Fruit fly (Drosophila melanogaster) whole organism, prepupa: Measurements from ENCODE around the gene CG10357.

Experiments
- CG10669 ChIP-seq: fragments of 200-800 bp; sonication (Bioruptor generic); optimal IDR thresholded peaks from 3 replicates; lab custom pipeline; 2018; ENCODE audit warnings: missing biosample characterization, mild to moderate bottlenecking, missing genetic modification characterization, moderate library complexity
- CG11902 ChIP-seq: fragments of 200-800 bp; sonication (Bioruptor generic); optimal IDR thresholded peaks from 3 replicates; lab custom pipeline; 2016; ENCODE audit warnings: missing biosample characterization, missing genetic modification characterization
- CG15336 ChIP-seq: fragments of 200-800 bp; sonication (Bioruptor generic); IDR thresholded peaks from 2 replicates; pipeline ENCODE4 v1.3.6; 2022; ENCODE audit warnings: missing biosample characterization, missing genetic modification characterization
- CG1621 ChIP-seq: fragments of 200-800 bp; sonication (Bioruptor generic); optimal IDR thresholded peaks from 3 replicates; lab custom pipeline; 2018; ENCODE audit warnings: missing biosample characterization, mild to moderate bottlenecking, missing genetic modification characterization
- CG16779 ChIP-seq: fragments of 200-800 bp; sonication (Bioruptor generic); optimal IDR thresholded peaks from 3 replicates; lab custom pipeline; 2017; ENCODE audit warnings: missing biosample characterization, mild to moderate bottlenecking, missing genetic modification characterization
- CG3032 ChIP-seq: fragments of 200-800 bp; optimal IDR thresholded peaks from 2 replicates; lab custom pipeline; 2019; ENCODE audit warnings: missing biosample characterization, mild to moderate bottlenecking, missing genetic modification characterization, moderate library complexity
- CG31627 ChIP-seq: fragments of 200-800 bp; sonication (Bioruptor generic); optimal IDR thresholded peaks from 3 replicates; lab custom pipeline; 2016; ENCODE audit warnings: missing biosample characterization, missing genetic modification characterization
- CG32006 ChIP-seq: fragments of 200-800 bp; sonication (Bioruptor generic); optimal IDR thresholded peaks from 3 replicates; lab custom pipeline; 2017; ENCODE audit warnings: missing biosample characterization, mild to moderate bottlenecking, missing genetic modification characterization
- CG34406 ChIP-seq: fragments of 200-800 bp; sonication (Bioruptor generic); optimal IDR thresholded peaks from 3 replicates; lab custom pipeline; 2016; ENCODE audit warnings: missing biosample characterization, missing genetic modification characterization
- CG4318 ChIP-seq: fragments of 200-800 bp; sonication (Bioruptor generic); optimal IDR thresholded peaks from 3 replicates; lab custom pipeline; 2017; ENCODE audit warnings: missing biosample characterization, mild to moderate bottlenecking, missing genetic modification characterization
- CG6163 ChIP-seq: fragments of 200-800 bp; sonication (Bioruptor generic); IDR thresholded peaks from 3 replicates; pipeline ENCODE4 v1.3.6; 2022; ENCODE audit warnings: missing biosample characterization, missing genetic modification characterization
- CG6276 ChIP-seq: fragments of 200-800 bp; sonication (Bioruptor generic); optimal IDR thresholded peaks from 2 replicates; lab custom pipeline; 2017; ENCODE audit warnings: missing biosample characterization, mild to moderate bottlenecking, missing genetic modification characterization
- CG6792 ChIP-seq: fragments of 200-800 bp; sonication (Bioruptor generic); optimal IDR thresholded peaks from 3 replicates; lab custom pipeline; 2016; ENCODE audit warnings: missing biosample characterization, missing genetic modification characterization
- CG6808 ChIP-seq: fragments of 200-800 bp; sonication (Bioruptor generic); optimal IDR thresholded peaks from 3 replicates; lab custom pipeline; 2017; ENCODE audit warnings: missing biosample characterization, missing genetic modification characterization, mild to moderate bottlenecking, moderate library complexity, missing genetic modification reagents
- CG6854 ChIP-seq: fragments of 200-800 bp; sonication (Bioruptor generic); optimal IDR thresholded peaks from 2 replicates; lab custom pipeline; 2017; ENCODE audit warnings: missing biosample characterization, mild to moderate bottlenecking, missing genetic modification characterization
- CG7368 ChIP-seq: fragments of 200-800 bp; sonication (Bioruptor generic); optimal IDR thresholded peaks from 3 replicates; lab custom pipeline; 2016; ENCODE audit warnings: missing biosample characterization, missing genetic modification characterization
- CG8119 ChIP-seq: fragments of 200-800 bp; sonication (Bioruptor generic); IDR thresholded peaks from 3 replicates; pipeline ENCODE4 v1.3.6; 2022; ENCODE audit warnings: missing biosample characterization, missing genetic modification characterization
- CG8319 ChIP-seq: fragments of 200-800 bp; sonication (Bioruptor generic); optimal IDR thresholded peaks from 3 replicates; lab custom pipeline; 2016; ENCODE audit warnings: missing biosample characterization, missing genetic modification characterization
- CG8632 ChIP-seq: fragments of 200-800 bp; sonication (Bioruptor generic); optimal IDR thresholded peaks from 3 replicates; lab custom pipeline; 2016; ENCODE audit warnings: missing biosample characterization, missing genetic modification characterization
- CG9139 ChIP-seq: fragments of 200-800 bp; sonication (Bioruptor generic); optimal IDR thresholded peaks from 3 replicates; lab custom pipeline; 2017; ENCODE audit warnings: missing biosample characterization, mild to moderate bottlenecking, missing genetic modification characterization
- Eip75B ChIP-seq: fragments of 200-800 bp; sonication (Bioruptor generic); optimal IDR thresholded peaks from 3 replicates; lab custom pipeline; 2016; ENCODE audit warnings: missing biosample characterization, missing genetic modification characterization
- Eip78C ChIP-seq: fragments of 200-800 bp; sonication (Bioruptor generic); peaks from one replicate; lab custom pipeline; 2016; ENCODE audit warnings: missing biosample characterization, missing genetic modification characterization
- Eip93F ChIP-seq: fragments of 200-800 bp; sonication (Bioruptor generic); optimal IDR thresholded peaks from 2 replicates; lab custom pipeline; 2016; ENCODE audit warnings: missing biosample characterization, mild to moderate bottlenecking, missing genetic modification characterization
- Ets21C ChIP-seq: fragments of 200-800 bp; sonication (Bioruptor generic); optimal IDR thresholded peaks from 3 replicates; lab custom pipeline; 2016; ENCODE audit warnings: missing biosample characterization, missing genetic modification characterization
- Ets96B ChIP-seq: fragments of 200-800 bp; optimal IDR thresholded peaks from 2 replicates; lab custom pipeline; 2019; ENCODE audit warnings: missing biosample characterization, mild to moderate bottlenecking, missing genetic modification characterization, moderate library complexity
- Gug ChIP-seq: fragments of 200-800 bp; sonication (Bioruptor generic); IDR thresholded peaks from 2 replicates; pipeline ENCODE4 v1.3.6; 2022; ENCODE audit warnings: missing biosample characterization, missing genetic modification characterization
- Hr38 ChIP-seq: sonication (Bioruptor generic); optimal IDR thresholded peaks from 2 replicates; lab custom pipeline; 2016; ENCODE audit warnings: missing biosample characterization, missing genetic modification characterization
- Hr39 ChIP-seq: fragments of 200-800 bp; sonication (Bioruptor generic); optimal IDR thresholded peaks from 2 replicates; lab custom pipeline; 2016; ENCODE audit warnings: missing biosample characterization, missing genetic modification characterization
- Hr4 ChIP-seq: fragments of 200-800 bp; sonication (Bioruptor generic); optimal IDR thresholded peaks from 3 replicates; lab custom pipeline; 2016; ENCODE audit warnings: missing biosample characterization, missing genetic modification characterization
- Lpt ChIP-seq: fragments of 200-800 bp; sonication (Bioruptor generic); optimal IDR thresholded peaks from 3 replicates; lab custom pipeline; 2016; ENCODE audit warnings: missing biosample characterization, missing genetic modification characterization
- Met ChIP-seq: fragments of 200-800 bp; sonication (Bioruptor generic); optimal IDR thresholded peaks from 3 replicates; lab custom pipeline; 2016; ENCODE audit warnings: missing biosample characterization, missing genetic modification characterization
- OdsH ChIP-seq: fragments of 200-800 bp; sonication (Bioruptor generic); optimal IDR thresholded peaks from 3 replicates; lab custom pipeline; 2016; ENCODE audit warnings: missing biosample characterization, missing genetic modification characterization
- Smox ChIP-seq: fragments of 200-800 bp; sonication (Bioruptor generic); optimal IDR thresholded peaks from 3 replicates; lab custom pipeline; 2016; ENCODE audit warnings: missing biosample characterization, missing genetic modification characterization
- Sox14 ChIP-seq: fragments of 200-800 bp; sonication (Bioruptor generic); optimal IDR thresholded peaks from 3 replicates; lab custom pipeline; 2016; ENCODE audit warnings: missing biosample characterization, missing genetic modification characterization
- Sox15 ChIP-seq: fragments of 200-800 bp; sonication (Bioruptor generic); optimal IDR thresholded peaks from 3 replicates; lab custom pipeline; 2016; ENCODE audit warnings: missing biosample characterization, missing genetic modification characterization
- achi ChIP-seq: fragments of 200-800 bp; sonication (Bioruptor generic); optimal IDR thresholded peaks from 3 replicates; lab custom pipeline; 2016; ENCODE audit warnings: missing biosample characterization, missing genetic modification characterization
- acj6 ChIP-seq: fragments of 200-800 bp; sonication (Bioruptor generic); optimal IDR thresholded peaks from 3 replicates; lab custom pipeline; 2016; ENCODE audit warnings: missing biosample characterization, missing genetic modification characterization
- cyc ChIP-seq: fragments of 200-800 bp; sonication (Bioruptor generic); optimal IDR thresholded peaks from 3 replicates; lab custom pipeline; 2016; ENCODE audit warnings: missing biosample characterization, missing genetic modification characterization
- dac ChIP-seq: fragments of 200-800 bp; sonication (Bioruptor generic); optimal IDR thresholded peaks from 2 replicates; lab custom pipeline; 2017; ENCODE audit warnings: missing biosample characterization, mild to moderate bottlenecking, missing genetic modification characterization
- eg ChIP-seq: fragments of 200-800 bp; sonication (Bioruptor generic); IDR thresholded peaks from 3 replicates; pipeline ENCODE4 v1.3.6; 2022; ENCODE audit warnings: missing biosample characterization, missing genetic modification characterization
- fd59A ChIP-seq: fragments of 200-800 bp; sonication (Bioruptor generic); optimal IDR thresholded peaks from 2 replicates; lab custom pipeline; 2017; ENCODE audit warnings: missing biosample characterization, mild to moderate bottlenecking, missing genetic modification characterization, missing genetic modification reagents
- fd85E ChIP-seq: fragments of 200-800 bp; sonication (Bioruptor generic); optimal IDR thresholded peaks from 3 replicates; lab custom pipeline; 2016; ENCODE audit warnings: missing biosample characterization, missing genetic modification characterization
- fkh ChIP-seq: fragments of 200-800 bp; sonication (Bioruptor generic); optimal IDR thresholded peaks from 3 replicates; lab custom pipeline; 2017; ENCODE audit warnings: missing biosample characterization, mild to moderate bottlenecking, missing genetic modification characterization, moderate library complexity
- net ChIP-seq: fragments of 200-800 bp; sonication (Bioruptor generic); optimal IDR thresholded peaks from 3 replicates; lab custom pipeline; 2016; ENCODE audit warnings: missing biosample characterization, missing genetic modification characterization
- pdm3 ChIP-seq: fragments of 200-800 bp; sonication (Bioruptor generic); optimal IDR thresholded peaks from 3 replicates; lab custom pipeline; 2016; ENCODE audit warnings: missing biosample characterization, missing genetic modification characterization
- salr ChIP-seq, 2 experiments: fragments of 200-800 bp; sonication (Bioruptor generic); optimal IDR thresholded peaks; 3 replicates each; lab custom pipeline; 2016 to 2018; ENCODE audit warnings: missing biosample characterization in 2 of 2, missing genetic modification characterization in 2 of 2, mild to moderate bottlenecking in 1 of 2
- spab ChIP-seq: fragments of 200-800 bp; sonication (Bioruptor generic); optimal IDR thresholded peaks from 2 replicates; lab custom pipeline; 2017; ENCODE audit warnings: missing biosample characterization, mild to moderate bottlenecking, missing genetic modification characterization, missing genetic modification reagents
- ss ChIP-seq, 2 experiments: fragments of 200-800 bp; sonication (Bioruptor generic); optimal IDR thresholded peaks; 2 replicates in 1 of 2; 3 replicates in 1 of 2; lab custom pipeline; 2017 to 2018; ENCODE audit warnings: mild to moderate bottlenecking in 2 of 2, missing biosample characterization in 2 of 2, missing genetic modification characterization in 2 of 2, moderate library complexity in 1 of 2
- svp ChIP-seq: fragments of 200-800 bp; sonication (Bioruptor generic); peaks from one replicate; lab custom pipeline; 2016; ENCODE audit warnings: missing biosample characterization, missing genetic modification characterization
- topi ChIP-seq: fragments of 200-800 bp; sonication (Bioruptor generic); optimal IDR thresholded peaks from 3 replicates; lab custom pipeline; 2016; ENCODE audit warnings: missing biosample characterization, missing genetic modification characterization
- vri ChIP-seq: fragments of 200-800 bp; sonication (Bioruptor generic); optimal IDR thresholded peaks from 3 replicates; lab custom pipeline; 2016; ENCODE audit warnings: missing biosample characterization, mild to moderate bottlenecking, missing genetic modification characterization

The CG10357 gene

DNA sequence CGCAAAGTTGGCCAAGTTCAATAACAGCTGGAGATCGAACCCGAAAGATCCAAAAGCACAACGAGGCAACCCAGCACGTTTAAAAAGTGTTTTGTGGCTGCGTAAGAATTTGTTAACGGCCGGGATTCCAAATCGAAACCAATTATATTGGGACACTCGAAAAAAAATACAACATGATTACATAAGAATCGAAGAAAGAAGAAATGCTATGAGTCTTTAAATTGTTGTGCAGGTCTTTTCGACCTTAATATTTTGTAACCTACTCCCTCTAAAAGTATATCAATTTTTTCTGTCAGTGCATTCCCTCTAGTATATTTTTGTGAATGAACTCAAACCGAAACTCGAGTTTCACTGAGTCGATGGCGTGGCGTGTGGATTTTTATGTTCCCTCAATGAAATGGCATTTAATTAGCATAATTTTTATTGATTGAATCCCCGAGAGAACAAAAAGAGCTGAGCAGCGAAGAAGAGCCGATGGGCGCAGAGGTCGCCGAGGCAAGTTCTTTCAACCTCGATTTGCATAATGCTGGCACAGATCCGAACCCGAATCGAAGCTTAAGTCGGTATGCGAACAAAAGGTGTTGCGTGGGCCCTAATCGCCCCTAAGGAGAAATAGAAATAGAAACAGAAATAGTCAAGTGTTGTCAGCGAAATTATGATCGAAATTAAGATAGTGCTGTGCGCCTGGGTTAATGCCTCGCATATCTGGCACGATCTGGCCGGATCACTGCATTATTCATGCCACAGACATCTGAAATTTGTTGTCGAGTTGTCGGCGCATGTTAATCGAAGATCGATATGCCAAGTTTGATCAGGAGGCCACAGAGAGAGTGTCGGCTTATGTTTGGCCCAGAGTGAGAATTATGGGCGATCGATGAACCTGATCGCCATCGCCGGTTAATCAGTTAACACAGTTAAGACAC is 50.4 kb downstream of the CG10357 start:
- TF ChIP-seq CG10669: no peak
- TF ChIP-seq CG6163: peak; percentile 31; the same call in 2 of the 3 replicates
- TF ChIP-seq fkh (GFP tag; lab: Kevin White, UChicago): no peak
- TF ChIP-seq CG9139 (GFP tag; lab: Kevin White, UChicago): no peak
- TF ChIP-seq Hr39 (GFP tag; lab: Kevin White, UChicago): peak; percentile 76
- TF ChIP-seq CG1621: no peak
- no peak for TF ChIP-seq CG16779 (tag; lab: Kevin White, UChicago)
- TF ChIP-seq CG6808 (GFP tag; lab: Kevin White, UChicago): no peak
- peak; percentile 71 for TF ChIP-seq Met (GFP tag; lab: Kevin White, UChicago)
- TF ChIP-seq CG4318 (GFP tag; lab: Kevin White, UChicago): no peak
- peak; percentile 56 for TF ChIP-seq CG8632
- peak; percentile 54 for TF ChIP-seq Smox
- peak; percentile 49 for TF ChIP-seq achi (GFP tag; lab: Kevin White, UChicago)
- TF ChIP-seq CG11902 (GFP tag; lab: Kevin White, UChicago): no peak
- no peak for TF ChIP-seq CG6854 (GFP tag; lab: Kevin White, UChicago)
- TF ChIP-seq Hr38 (GFP tag; lab: Kevin White, UChicago): no peak
- TF ChIP-seq eg (GFP tag; lab: Robert Waterston, UW): no peak
- no peak for TF ChIP-seq CG8319 (GFP tag; lab: Kevin White, UChicago)
- peak; percentile 37 for TF ChIP-seq Ets21C (GFP tag; lab: Kevin White, UChicago)
- TF ChIP-seq Sox14 (GFP tag; lab: Kevin White, UChicago): peak; percentile 36
- TF ChIP-seq Sox15 (GFP tag; lab: Kevin White, UChicago): peak; percentile 37
- TF ChIP-seq acj6 (GFP tag; lab: Kevin White, UChicago): peak; percentile 55
- no peak for TF ChIP-seq topi (GFP tag; lab: Kevin White, UChicago)
- no peak for TF ChIP-seq Gug (GFP tag; lab: Robert Waterston, UW)
- peak; percentile 60 for TF ChIP-seq pdm3 (GFP tag; lab: Kevin White, UChicago)
- no peak for TF ChIP-seq Hr4 (GFP tag; lab: Kevin White, UChicago)
- TF ChIP-seq svp (GFP tag; lab: Kevin White, UChicago): peak; percentile 89
- TF ChIP-seq CG6792 (GFP tag; lab: Kevin White, UChicago): peak; percentile 39
- no peak for TF ChIP-seq CG6276
- peak; percentile 60 for TF ChIP-seq CG34406 (GFP tag; lab: Kevin White, UChicago)
- TF ChIP-seq CG3032 (tag; lab: Kevin White, UChicago): no peak
- TF ChIP-seq CG32006 (GFP tag; lab: Kevin White, UChicago): peak; percentile 4
- no peak for TF ChIP-seq cyc
- TF ChIP-seq Eip78C (GFP tag; lab: Kevin White, UChicago): peak; percentile 89
- TF ChIP-seq net (GFP tag; lab: Kevin White, UChicago): peak; percentile 35
- TF ChIP-seq CG8119 (GFP tag; lab: Robert Waterston, UW): peak; percentile 18; the same call in 1 of the 3 replicates
- TF ChIP-seq salr (GFP tag; optimal IDR thresholded peaks at IDR 0.05; lab: Kevin White, UChicago): no peak
- no peak for TF ChIP-seq Lpt (GFP tag; lab: Kevin White, UChicago)
- no peak for TF ChIP-seq CG15336 (GFP tag; lab: Robert Waterston, UW)
- TF ChIP-seq CG7368 (GFP tag; lab: Kevin White, UChicago): no peak
- TF ChIP-seq vri: peak; percentile 12
- peak; percentile 68 for TF ChIP-seq CG31627 (GFP tag; lab: Kevin White, UChicago)
- TF ChIP-seq OdsH (GFP tag; lab: Kevin White, UChicago): peak; percentile 57
- no peak for TF ChIP-seq dac (GFP tag; lab: Kevin White, UChicago)
- TF ChIP-seq ss (GFP tag; optimal IDR thresholded peaks at IDR 0.05; lab: Kevin White, UChicago): no peak
- TF ChIP-seq fd85E (GFP tag; lab: Kevin White, UChicago): no peak
- TF ChIP-seq Eip75B (GFP tag; lab: Kevin White, UChicago): no peak
- TF ChIP-seq fd59A (GFP tag; lab: Kevin White, UChicago): no peak
- TF ChIP-seq Ets96B: no peak
- no peak for TF ChIP-seq Eip93F (GFP tag; lab: Kevin White, UChicago)
- TF ChIP-seq spab (GFP tag; lab: Kevin White, UChicago): no peak
